Fruit fly (Drosophila melanogaster) Kc167 (cell line): ENCODE measurements around the gene Teh3.

ENCODE experiments used
- Myc ChIP-seq: fragments of >200 bp; optimal IDR thresholded peaks from 2 replicates; lab custom pipeline; 2017; ENCODE audit warnings: missing external identifiers
- Sin3A ChIP-seq: fragments of >200 bp; optimal IDR thresholded peaks from 2 replicates; lab custom pipeline; 2018; ENCODE audit warnings: missing external identifiers
- h ChIP-seq: fragments of >200 bp; optimal IDR thresholded peaks from 3 replicates; lab custom pipeline; 2018; ENCODE audit warnings: missing external identifiers
- insv ChIP-seq: fragments of >200 bp; optimal IDR thresholded peaks from 3 replicates; lab custom pipeline; 2018; ENCODE audit warnings: missing external identifiers
- psq ChIP-seq: fragments of >200 bp; optimal IDR thresholded peaks from 2 replicates; lab custom pipeline; 2017; ENCODE audit warnings: missing external identifiers
- ttk ChIP-seq: sonication (Bioruptor generic); optimal IDR thresholded peaks from 2 replicates; lab custom pipeline; 2017; ENCODE audit warnings: missing external identifiers

Gene Teh3

DNA sequence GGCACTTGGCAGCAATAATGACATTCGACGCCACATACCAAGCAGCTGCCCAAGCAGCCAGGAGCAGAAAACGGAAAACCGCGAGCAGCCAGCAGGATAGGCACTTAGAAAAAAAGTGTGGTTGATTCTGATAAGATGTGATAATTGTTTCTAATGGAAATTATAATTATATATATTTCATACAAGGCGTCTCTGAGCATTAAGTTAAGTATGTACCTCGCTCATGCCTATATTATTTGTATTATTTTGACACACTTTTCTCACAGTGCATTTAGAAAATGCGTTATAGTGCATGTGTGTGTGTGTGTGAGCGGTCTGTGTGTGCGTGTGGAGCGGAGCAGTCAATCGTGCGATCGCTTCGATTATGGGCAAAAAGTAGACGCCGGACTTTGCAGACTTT is 26.1 kb downstream of the Teh3 start:
- TF ChIP-seq psq (no peak), ttk (lab: Kevin White, UChicago) (no peak), insv (lab: Kevin White, UChicago) (no peak), h (no peak), Myc (lab: Kevin White, UChicago) (no peak), Sin3A (lab: Kevin White, UChicago) (no peak)

DNA sequence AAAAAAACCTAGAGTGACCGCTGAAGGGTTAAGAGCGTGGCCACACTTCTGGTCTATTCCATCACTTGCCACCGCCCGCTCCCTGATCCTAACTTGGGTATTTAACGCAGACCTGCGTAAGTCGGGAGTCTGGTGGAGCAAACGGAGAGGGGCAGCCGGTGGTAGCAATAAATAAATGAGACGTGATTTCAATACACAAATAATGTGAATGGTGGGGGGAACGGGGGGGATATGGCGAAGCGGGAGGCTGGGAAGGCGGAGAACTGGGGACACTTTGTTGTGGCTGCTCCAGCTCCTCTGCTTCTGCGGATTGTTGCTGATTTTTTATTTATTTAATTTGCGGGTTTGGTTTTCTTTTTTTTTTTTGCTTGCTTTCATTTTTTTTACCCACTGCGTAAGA is 26.6 kb downstream of the Teh3 start:
- TF ChIP-seq h, result no peak
- no peak for TF ChIP-seq Sin3A (lab: Kevin White, UChicago)
- no peak for TF ChIP-seq insv (lab: Kevin White, UChicago)
- TF ChIP-seq ttk (lab: Kevin White, UChicago), result no peak
- no peak for TF ChIP-seq psq
- TF ChIP-seq Myc (lab: Kevin White, UChicago), result no peak

DNA sequence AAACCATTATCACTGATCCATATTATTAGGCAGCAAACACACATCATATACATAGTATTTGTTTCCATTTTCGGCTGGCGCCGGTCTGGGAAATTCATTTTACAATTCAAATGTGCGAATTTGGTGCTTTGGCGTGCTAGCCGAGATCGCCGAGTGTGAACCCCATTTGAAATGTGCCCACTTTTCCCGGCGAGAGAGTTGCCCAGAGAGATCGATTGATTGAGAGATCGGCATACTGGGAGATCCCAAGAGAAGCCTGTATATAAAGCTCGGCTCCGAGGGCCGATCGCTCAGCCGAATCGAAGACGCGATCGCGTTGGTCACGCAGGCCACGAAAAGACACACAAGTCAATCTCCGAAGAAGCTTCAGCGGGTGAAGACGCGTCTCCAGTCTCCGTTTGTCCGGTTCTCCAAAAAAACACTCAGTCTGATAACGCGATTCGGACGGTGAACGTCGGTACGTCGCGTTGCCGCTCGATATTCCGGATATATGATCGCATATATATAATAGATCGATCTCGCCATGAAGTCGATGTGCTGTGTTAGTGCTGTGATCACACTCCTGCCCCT is 36.0 kb downstream of the Teh3 start, which contains the start of gene CG1299:
TSS of gene CG1299 (plus strand) at position 291 of the 570 bp plus-strand sequence.
- TF ChIP-seq insv (lab: Kevin White, UChicago) (no peak), Myc (lab: Kevin White, UChicago) (no peak), Sin3A (lab: Kevin White, UChicago) (no peak), ttk (lab: Kevin White, UChicago) (no peak), h (no peak), psq (no peak)

DNA sequence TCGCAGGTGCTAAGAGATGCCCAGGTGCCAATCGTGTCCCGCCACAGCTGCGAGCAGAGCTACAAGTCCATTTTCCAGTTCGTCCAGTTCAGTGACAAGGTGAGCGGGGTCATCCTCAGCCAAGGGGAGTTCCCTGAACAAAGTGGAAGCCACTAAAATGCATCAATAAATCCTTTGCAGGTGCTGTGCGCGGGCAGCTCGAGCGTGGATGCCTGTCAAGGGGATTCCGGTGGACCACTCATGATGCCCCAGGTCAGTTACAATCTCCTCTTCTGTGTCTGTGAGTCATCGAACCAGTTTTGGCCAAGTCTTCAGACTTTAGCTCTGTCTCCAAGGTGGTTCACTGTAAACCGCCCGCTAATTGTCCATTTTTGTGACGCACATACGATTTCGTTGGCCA is 39.2 kb downstream of the Teh3 start:
- no peak for TF ChIP-seq Myc (lab: Kevin White, UChicago)
- no peak for TF ChIP-seq Sin3A (lab: Kevin White, UChicago)
- no peak for TF ChIP-seq insv (lab: Kevin White, UChicago)
- TF ChIP-seq psq, result no peak

DNA sequence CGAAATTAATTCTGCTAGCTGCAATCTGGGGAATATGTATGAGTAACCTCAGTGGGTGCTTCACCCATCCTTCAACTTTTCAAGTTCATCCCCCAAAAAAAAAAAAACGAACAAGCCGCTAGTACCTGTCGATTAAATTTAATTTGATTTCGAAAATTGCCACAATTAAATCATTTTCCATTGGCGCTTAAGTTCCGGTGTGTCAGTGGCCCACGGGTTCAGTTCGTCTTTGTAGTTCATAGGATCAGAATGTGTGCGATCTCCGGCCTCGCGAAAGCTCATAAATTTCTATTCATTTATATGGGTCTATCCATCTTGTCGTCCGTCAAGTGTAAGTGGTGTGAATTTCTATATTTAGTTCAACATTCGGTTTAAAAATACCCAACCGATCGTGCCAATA is 42.4 kb downstream of the Teh3 start, which contains the start of gene CG32260:
TSS of gene CG32260 (plus strand) at position 301 of the 400 bp plus-strand sequence.
- TF ChIP-seq h, result no peak

DNA sequence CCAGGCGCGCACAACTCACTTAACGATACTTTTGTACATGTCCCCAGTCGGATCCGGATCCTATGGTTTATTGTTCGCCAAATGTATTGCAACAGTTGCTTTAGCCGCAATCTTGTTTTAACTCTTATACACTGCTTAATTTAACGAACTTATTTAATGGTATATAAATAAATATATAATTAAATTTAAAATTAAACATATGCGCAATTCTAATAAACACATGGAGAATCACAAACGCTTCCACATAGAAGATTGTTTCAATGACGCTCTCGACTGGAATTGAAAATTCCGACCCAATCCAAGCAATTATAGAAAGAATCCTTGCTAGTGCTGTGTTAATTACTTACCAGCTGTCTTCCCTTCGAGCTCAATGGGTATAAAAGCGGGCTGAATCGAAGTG is 43.3 kb downstream of the Teh3 start, which contains the start of gene Akh:
TSS of gene Akh (plus strand) at position 301 of the 400 bp plus-strand sequence.
- TF ChIP-seq psq, result no peak
- no peak for TF ChIP-seq Sin3A (lab: Kevin White, UChicago)
- TF ChIP-seq ttk (lab: Kevin White, UChicago), result no peak
- no peak for TF ChIP-seq insv (lab: Kevin White, UChicago)
- no peak for TF ChIP-seq Myc (lab: Kevin White, UChicago)
- TF ChIP-seq h, result no peak

DNA sequence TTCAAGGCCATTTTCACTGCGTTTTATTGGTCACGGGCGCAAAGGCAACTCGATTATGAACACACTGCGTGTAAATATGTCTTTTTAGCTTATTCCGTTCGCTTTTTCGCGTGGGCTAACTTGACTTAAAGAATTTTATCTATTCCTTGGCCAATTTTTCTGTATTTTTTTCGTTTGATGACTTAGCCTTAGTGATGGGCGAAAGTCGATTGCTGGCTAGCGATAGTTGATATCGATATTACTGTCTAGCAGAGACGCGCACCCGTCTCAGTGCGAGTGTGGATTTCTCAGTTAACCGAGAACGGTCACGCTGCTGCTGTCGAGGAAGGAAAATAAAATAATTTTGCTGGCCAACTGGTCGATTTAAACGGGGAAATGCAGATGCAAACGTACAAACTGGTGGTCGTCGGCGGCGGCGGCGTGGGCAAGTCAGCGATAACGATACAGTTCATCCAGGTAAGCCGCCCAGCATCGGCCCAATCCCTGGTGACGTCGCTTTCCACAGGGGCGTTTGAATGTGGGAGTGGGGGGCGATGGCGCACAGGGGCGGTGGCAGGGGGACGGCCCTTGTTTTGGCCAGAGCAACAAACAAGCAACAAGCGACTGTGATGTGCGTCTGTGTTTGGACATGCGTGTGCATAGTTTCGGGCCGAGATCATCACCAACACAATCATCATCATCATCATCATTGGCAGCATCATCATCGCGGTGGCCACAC is 45.5 kb downstream of the Teh3 start, which contains the start of the genes Rop and Ras64B:
TSS of gene Rop (minus strand) at position 193 of the 718 bp plus-strand sequence.
TSS of gene Ras64B (plus strand) at position 273 of the 718 bp plus-strand sequence.
- TF ChIP-seq h (no peak), ttk (lab: Kevin White, UChicago) (no peak)

DNA sequence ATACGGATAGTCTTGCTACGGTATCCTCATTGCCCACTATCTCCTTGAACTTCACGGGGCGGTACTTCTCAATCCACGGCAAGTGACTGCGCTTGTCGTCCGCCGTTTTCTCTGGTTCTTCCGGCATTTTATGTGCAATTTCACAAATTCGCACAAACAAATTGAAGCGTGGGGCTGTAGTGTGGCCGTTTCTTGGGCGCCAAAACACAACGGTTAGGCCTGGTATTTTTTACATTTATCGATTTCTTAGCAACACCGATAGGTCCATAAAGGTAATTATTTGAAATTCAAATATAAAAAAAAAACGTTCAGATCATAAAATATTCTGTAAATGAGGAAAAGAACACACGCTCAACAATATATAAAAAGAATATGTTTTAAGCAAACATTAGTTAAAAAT is 48.6 kb downstream of the Teh3 start, which contains the start of gene RfC4:
TSS of gene RfC4 (minus strand) at position 182 of the 400 bp plus-strand sequence.
- TF ChIP-seq psq (no peak), insv (lab: Kevin White, UChicago) (no peak), Sin3A (lab: Kevin White, UChicago) (no peak), h (no peak), Myc (lab: Kevin White, UChicago) (no peak), ttk (lab: Kevin White, UChicago) (no peak)

DNA sequence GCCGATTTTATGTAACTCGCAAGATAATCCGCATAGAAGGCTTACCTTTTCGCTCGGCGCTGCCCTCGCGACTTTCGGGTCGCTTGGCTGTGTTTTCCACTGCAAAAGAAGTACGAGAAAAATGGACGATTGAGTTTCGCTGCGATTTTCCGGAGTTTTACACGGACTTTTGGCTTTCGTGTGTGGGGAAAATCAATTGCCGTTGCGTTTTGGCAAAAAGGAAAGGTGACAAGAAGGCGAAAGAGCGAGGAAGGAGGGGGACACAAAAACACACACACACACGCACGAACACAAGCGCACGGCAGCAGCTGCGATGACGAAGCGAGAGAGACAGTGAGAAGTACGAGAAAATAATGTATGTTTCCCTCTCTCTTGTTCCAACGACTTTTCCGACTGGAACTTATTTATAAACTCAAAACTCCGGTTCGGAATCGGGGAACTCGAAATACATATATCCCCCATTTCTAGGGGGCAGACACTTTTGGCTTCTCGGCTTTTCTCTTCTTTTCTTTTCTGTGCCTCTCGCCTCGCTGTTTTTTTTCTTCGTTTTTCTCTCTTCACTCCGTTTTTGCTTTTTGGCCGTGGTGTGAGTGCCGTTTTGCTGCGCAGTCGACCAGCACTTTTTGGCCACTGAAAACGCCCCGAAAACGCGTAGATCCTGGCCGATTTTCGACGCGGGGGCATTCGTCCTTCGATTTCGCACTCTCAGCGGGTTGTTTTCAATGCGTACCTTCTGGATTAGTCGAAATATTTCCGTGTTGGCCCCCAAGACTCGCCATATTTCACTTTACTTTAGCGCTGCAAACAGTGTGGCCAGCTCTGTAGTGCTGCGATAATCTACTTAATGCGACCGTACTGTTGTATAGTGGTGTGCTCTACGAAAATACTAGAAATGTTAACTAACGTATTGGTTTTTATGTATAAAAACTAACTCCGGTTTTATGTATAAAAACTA is 50.5 kb downstream of the Teh3 start, which contains the start of gene ens:
TSS of gene ens (minus strand) at position 827 of the 955 bp plus-strand sequence.
- TF ChIP-seq ttk (lab: Kevin White, UChicago) (no peak), psq (no peak), Sin3A (lab: Kevin White, UChicago) (no peak), insv (lab: Kevin White, UChicago) (no peak), h (no peak), Myc (lab: Kevin White, UChicago) (no peak)
